Worm (Caenorhabditis elegans) whole organism, young adult: ENCODE measurements around the gene F34H10.4.
A peak's percentile ranks its signal among the peaks of the same experiment; 100 is the strongest.

Source experiments
- B0019.2 ChIP-seq: fragments of 200-800 bp; sonication (Bioruptor generic); conservative IDR thresholded peaks from 2 replicates; pipeline ENCODE4 v1.3.6; 2022; ENCODE audit warnings: missing genetic modification reagents, missing genetic modification characterization, missing compliant biosample characterization
- B0336.3 ChIP-seq: fragments of 200-800 bp; sonication (Bioruptor generic); IDR thresholded peaks from 2 replicates; pipeline ENCODE4 v1.3.6; 2022; ENCODE audit warnings: missing genetic modification characterization, missing compliant biosample characterization
- F23B12.7 ChIP-seq: sonication (generic microtip); optimal IDR thresholded peaks from 2 replicates; lab custom pipeline; 2017; ENCODE audit warnings: missing genetic modification characterization, mild to moderate bottlenecking, missing compliant biosample characterization, antibody characterized with exemption, moderate library complexity; ENCODE audit not compliant: insufficient read depth
- F37B4.10 ChIP-seq: fragments of 200-800 bp; sonication (Bioruptor generic); IDR thresholded peaks from 2 replicates; pipeline ENCODE4 v1.3.6; 2022; ENCODE audit warnings: missing genetic modification characterization, missing compliant biosample characterization
- F52B5.7 ChIP-seq: sonication (generic microtip); optimal IDR thresholded peaks from 2 replicates; lab custom pipeline; 2016; ENCODE audit warnings: mild to moderate bottlenecking, missing genetic modification characterization, missing compliant biosample characterization
- F55B11.4 ChIP-seq: sonication (generic microtip); optimal IDR thresholded peaks from 2 replicates; lab custom pipeline; 2016; ENCODE audit warnings: missing compliant biosample characterization, missing genetic modification characterization, borderline replicate concordance; ENCODE audit not compliant: insufficient read depth
- F57A8.1 ChIP-seq: fragments of 200-800 bp; sonication (Bioruptor generic); optimal IDR thresholded peaks from 2 replicates; lab custom pipeline; 2018; ENCODE audit warnings: mild to moderate bottlenecking, missing genetic modification characterization, moderate library complexity, missing compliant biosample characterization
- K11D2.4 ChIP-seq: fragments of 200-800 bp; sonication (Bioruptor generic); IDR thresholded peaks from 2 replicates; pipeline ENCODE4 v1.3.6; 2022; ENCODE audit warnings: missing genetic modification reagents, missing genetic modification characterization, missing compliant biosample characterization
- K12H6.12 ChIP-seq: fragments of 200-800 bp; sonication (Bioruptor generic); optimal IDR thresholded peaks from 2 replicates; lab custom pipeline; 2018; ENCODE audit warnings: mild to moderate bottlenecking, missing genetic modification characterization, missing compliant biosample characterization
- T07F8.4 ChIP-seq: sonication (generic microtip); optimal IDR thresholded peaks from 2 replicates; lab custom pipeline; 2016; ENCODE audit warnings: mild to moderate bottlenecking, missing genetic modification characterization, moderate library complexity, missing compliant biosample characterization
- T26A5.8 ChIP-seq: sonication (generic microtip); optimal IDR thresholded peaks from 2 replicates; lab custom pipeline; 2016; ENCODE audit warnings: missing genetic modification characterization, missing compliant biosample characterization
- Y79H2A.3 ChIP-seq: fragments of 200-800 bp; sonication (Bioruptor generic); conservative IDR thresholded peaks from 2 replicates; pipeline ENCODE4 v1.3.6; 2022; ENCODE audit warnings: missing genetic modification reagents, missing genetic modification characterization, missing compliant biosample characterization
- akir-1 ChIP-seq: fragments of 200-800 bp; sonication (Bioruptor generic); optimal IDR thresholded peaks from 2 replicates; lab custom pipeline; 2018; ENCODE audit warnings: mild to moderate bottlenecking, missing genetic modification characterization, moderate library complexity, missing compliant biosample characterization
- ama-1 ChIP-seq, 3 experiments: fragments of 150-350 bp in 1 of 3; sonication (generic microtip) in 2 of 3; optimal IDR thresholded peaks; 2 replicates each; lab custom pipeline; 2014 to 2018; ENCODE audit warnings: missing biosample characterization in 2 of 3, missing genetic modification characterization in 2 of 3, missing genetic modification reagents in 2 of 3
- atf-7 ChIP-seq: sonication (generic microtip); optimal IDR thresholded peaks from 2 replicates; lab custom pipeline; 2017; ENCODE audit warnings: mild to moderate bottlenecking, missing genetic modification characterization, missing compliant biosample characterization
- athp-1 ChIP-seq: sonication (generic microtip); optimal IDR thresholded peaks from 2 replicates; lab custom pipeline; 2017; ENCODE audit warnings: mild to moderate bottlenecking, missing genetic modification characterization, missing compliant biosample characterization
- cebp-1 ChIP-seq, 2 experiments: fragments of 200-800 bp in 1 of 2; sonication (Bioruptor generic) in 1 of 2; sonication (generic microtip) in 1 of 2; IDR thresholded peaks in 1 of 2; optimal IDR thresholded peaks in 1 of 2; 2 replicates each; pipeline versions ENCODE4 v1.3.6 to Lab custom; 2017 to 2022; ENCODE audit warnings: missing compliant biosample characterization in 2 of 2, missing genetic modification characterization in 2 of 2, mild to moderate bottlenecking in 1 of 2, missing genetic modification reagents in 1 of 2, moderate library complexity in 1 of 2
- ceh-79 ChIP-seq: sonication (generic microtip); optimal IDR thresholded peaks from 2 replicates; lab custom pipeline; 2017; ENCODE audit warnings: mild to moderate bottlenecking, missing genetic modification characterization, missing compliant biosample characterization
- die-1 ChIP-seq: sonication (generic microtip); optimal IDR thresholded peaks from 2 replicates; lab custom pipeline; 2016; ENCODE audit warnings: missing genotype, mild to moderate bottlenecking, missing genetic modification characterization, missing compliant biosample characterization
- dpff-1 ChIP-seq: sonication (generic microtip); optimal IDR thresholded peaks from 2 replicates; lab custom pipeline; 2017; ENCODE audit warnings: mild to moderate bottlenecking, missing genetic modification characterization, missing compliant biosample characterization
- dpl-1 ChIP-seq: fragments of 150-350 bp; optimal IDR thresholded peaks from 2 replicates; lab custom pipeline; 2014; ENCODE audit warnings: missing biosample characterization, missing genetic modification reagents, missing genetic modification characterization
- ekl-4 ChIP-seq: fragments of 200-800 bp; sonication (Bioruptor generic); IDR thresholded peaks from 2 replicates; pipeline ENCODE4 v1.3.6; 2022; ENCODE audit warnings: missing genetic modification reagents, missing genetic modification characterization, missing compliant biosample characterization
- fkh-3 ChIP-seq: sonication (generic microtip); optimal IDR thresholded peaks from 2 replicates; lab custom pipeline; 2016; ENCODE audit warnings: mild to moderate bottlenecking, missing genetic modification characterization, missing compliant biosample characterization
- him-1 ChIP-seq: sonication (generic microtip); optimal IDR thresholded peaks from 2 replicates; lab custom pipeline; 2016; ENCODE audit warnings: missing genotype, missing genetic modification reagents, missing genetic modification characterization, missing compliant biosample characterization
- hlh-26 ChIP-seq: fragments of 200-800 bp; sonication (Bioruptor generic); conservative IDR thresholded peaks from 2 replicates; pipeline ENCODE4 v1.3.6; 2022; ENCODE audit warnings: missing genetic modification reagents, missing genetic modification characterization, missing compliant biosample characterization
- hsf-1 ChIP-seq: fragments of 200-800 bp; sonication (Bioruptor generic); IDR thresholded peaks from 2 replicates; pipeline ENCODE4 v1.3.6; 2022; ENCODE audit warnings: missing genetic modification reagents, missing genetic modification characterization, missing compliant biosample characterization
- lag-1 ChIP-seq: fragments of 200-800 bp; sonication (Bioruptor generic); IDR thresholded peaks from 2 replicates; pipeline ENCODE4 v1.3.6; 2022; ENCODE audit warnings: missing genetic modification reagents, missing genetic modification characterization, missing compliant biosample characterization
- nhr-179 ChIP-seq: sonication (generic microtip); optimal IDR thresholded peaks from 2 replicates; lab custom pipeline; 2016; ENCODE audit warnings: mild to moderate bottlenecking, missing genetic modification characterization, missing compliant biosample characterization
- nhr-80 ChIP-seq: sonication (generic microtip); optimal IDR thresholded peaks from 2 replicates; lab custom pipeline; 2016; ENCODE audit warnings: missing genetic modification characterization, missing compliant biosample characterization
- nhr-90 ChIP-seq: sonication (generic microtip); optimal IDR thresholded peaks from 2 replicates; lab custom pipeline; 2016; ENCODE audit warnings: missing genotype, mild to moderate bottlenecking, missing genetic modification characterization, missing compliant biosample characterization
- pha-4 ChIP-seq: fragments of 150-350 bp; sonication (generic microtip); optimal IDR thresholded peaks from 2 replicates; lab custom pipeline; 2014; ENCODE audit warnings: missing biosample characterization, missing genetic modification reagents, missing genetic modification characterization
- rcor-1 ChIP-seq: fragments of 200-800 bp; sonication (Bioruptor generic); IDR thresholded peaks from 2 replicates; pipeline ENCODE4 v1.3.6; 2022; ENCODE audit warnings: missing genetic modification reagents, missing genetic modification characterization, missing compliant biosample characterization
- snpc-3.4 ChIP-seq: sonication (generic microtip); optimal IDR thresholded peaks from 2 replicates; lab custom pipeline; 2017; ENCODE audit warnings: missing genetic modification characterization, mild to moderate bottlenecking, missing compliant biosample characterization, antibody characterized with exemption, moderate library complexity, missing genotype, missing genetic modification reagents
- somi-1 ChIP-seq: fragments of 200-800 bp; sonication (Bioruptor generic); optimal IDR thresholded peaks from 2 replicates; lab custom pipeline; 2018; ENCODE audit warnings: mild to moderate bottlenecking, missing genetic modification characterization, missing compliant biosample characterization
- sptf-2 ChIP-seq: fragments of 200-800 bp; sonication (Bioruptor generic); optimal IDR thresholded peaks from 2 replicates; lab custom pipeline; 2018; ENCODE audit warnings: mild to moderate bottlenecking, missing genetic modification characterization, missing compliant biosample characterization
- unc-130 ChIP-seq: sonication (generic microtip); optimal IDR thresholded peaks from 2 replicates; lab custom pipeline; 2016; ENCODE audit warnings: missing genetic modification reagents, missing genetic modification characterization, missing compliant biosample characterization
- ztf-18 ChIP-seq: sonication (generic microtip); optimal IDR thresholded peaks from 2 replicates; lab custom pipeline; 2016; ENCODE audit warnings: missing genotype, mild to moderate bottlenecking, missing genetic modification characterization, missing compliant biosample characterization
- ztf-25 ChIP-seq: fragments of 200-800 bp; sonication (Bioruptor generic); IDR thresholded peaks from 2 replicates; pipeline ENCODE4 v1.3.6; 2022; ENCODE audit warnings: missing genetic modification reagents, missing genetic modification characterization, missing compliant biosample characterization
- ztf-28 ChIP-seq: fragments of 200-800 bp; sonication (Bioruptor generic); IDR thresholded peaks from 2 replicates; pipeline ENCODE4 v1.3.6; 2022; ENCODE audit warnings: missing genetic modification reagents, missing genetic modification characterization, missing compliant biosample characterization
- ztf-3 ChIP-seq: fragments of 200-800 bp; sonication (Bioruptor generic); optimal IDR thresholded peaks from 2 replicates; lab custom pipeline; 2018; ENCODE audit warnings: mild to moderate bottlenecking, missing genetic modification characterization, missing compliant biosample characterization

F34H10.4 gene

ce11 chrX:9637700-9638099 is 10.6 kb upstream of the F34H10.4 start (continued):
- TF ChIP-seq nhr-179 (tag; lab: Kevin White, UChicago), result peak; percentile 67
- no peak for TF ChIP-seq K11D2.4
- TF ChIP-seq ztf-18, result peak; percentile 66
- TF ChIP-seq F23B12.7 (tag; lab: Kevin White, UChicago), result peak; percentile 11
- no peak; the same call in 1 of the 2 replicates for TF ChIP-seq hsf-1
- peak; percentile 60 for TF ChIP-seq F57A8.1 (GFP tag; lab: Kevin White, UChicago)
- peak; percentile 73 for TF ChIP-seq rcor-1 (GFP tag; lab: Robert Waterston, UW)
- TF ChIP-seq unc-130 (GFP tag; lab: Kevin White, UChicago), result no peak
- TF ChIP-seq F37B4.10 (GFP tag; lab: Robert Waterston, UW), result no peak
- TF ChIP-seq B0019.2 (GFP tag; lab: Robert Waterston, UW), result peak; percentile 61; the same call in 1 of the 2 replicates
- TF ChIP-seq F55B11.4 (tag; lab: Kevin White, UChicago), result no peak
- peak; percentile 65 for TF ChIP-seq athp-1 (tag; lab: Kevin White, UChicago)
- peak; percentile 49 for TF ChIP-seq snpc-3.4
- TF ChIP-seq sptf-2 (GFP tag; lab: Kevin White, UChicago), result peak; percentile 72
- peak; percentile 81 for TF ChIP-seq nhr-90 (tag; lab: Kevin White, UChicago)
- peak; percentile 83; the same call in 1 of the 2 replicates for TF ChIP-seq ztf-25 (GFP tag; lab: Robert Waterston, UW)
- peak; percentile 54 for TF ChIP-seq somi-1 (GFP tag; lab: Kevin White, UChicago)
- no peak for TF ChIP-seq ama-1 (optimal IDR thresholded peaks at IDR 0.05; lab: Kevin White, UChicago)
- TF ChIP-seq ama-1 (GFP tag; optimal IDR thresholded peaks at IDR 0.05; lab: Kevin White, UChicago), result peak in 1 of 2 experiments; percentile 95
- TF ChIP-seq die-1 (tag; lab: Kevin White, UChicago), result peak; percentile 90
- no peak for TF ChIP-seq ztf-3 (GFP tag; lab: Kevin White, UChicago)
- no peak for TF ChIP-seq fkh-3
- TF ChIP-seq akir-1 (GFP tag; lab: Kevin White, UChicago), result peak; percentile 55
- TF ChIP-seq dpl-1, result no peak
- no peak for TF ChIP-seq ztf-28
- no peak for TF ChIP-seq lag-1 (GFP tag; lab: Robert Waterston, UW)
- no peak for TF ChIP-seq ekl-4
- TF ChIP-seq him-1 (tag; lab: Kevin White, UChicago), result peak; percentile 91
- peak; percentile 76 for TF ChIP-seq T07F8.4 (tag; lab: Kevin White, UChicago)
- TF ChIP-seq F52B5.7 (tag; lab: Kevin White, UChicago), result peak; percentile 80
- TF ChIP-seq ceh-79 (tag; lab: Kevin White, UChicago), result peak; percentile 65

ce11 chrX:9638825-9639474 is 9.4 kb upstream of the F34H10.4 start:
- TF ChIP-seq cebp-1 (GFP tag; IDR thresholded peaks at IDR 0.05; lab: Robert Waterston, UW), result no peak
- TF ChIP-seq cebp-1 (tag; optimal IDR thresholded peaks at IDR 0.05; lab: Kevin White, UChicago), result peak; percentile 20
- no peak for TF ChIP-seq hlh-26 (GFP tag; lab: Robert Waterston, UW)
- TF ChIP-seq ztf-3 (GFP tag; lab: Kevin White, UChicago), result no peak
- peak; percentile 46 for TF ChIP-seq atf-7 (tag; lab: Kevin White, UChicago)
- no peak for TF ChIP-seq K12H6.12 (tag; lab: Kevin White, UChicago)
- peak; percentile 47 for TF ChIP-seq nhr-80 (tag; lab: Kevin White, UChicago)
- TF ChIP-seq T26A5.8, result no peak
- TF ChIP-seq ekl-4, result no peak
- no peak for TF ChIP-seq dpff-1 (tag; lab: Kevin White, UChicago)
- TF ChIP-seq F37B4.10 (GFP tag; lab: Robert Waterston, UW), result 0 out of 2 replicates have a peak, but pooled peaks have one; percentile 35
- no peak for TF ChIP-seq sptf-2 (GFP tag; lab: Kevin White, UChicago)
- no peak for TF ChIP-seq pha-4 (tag; lab: Kevin White, UChicago)
- TF ChIP-seq B0336.3, result no peak
- no peak for TF ChIP-seq Y79H2A.3 (GFP tag; lab: Robert Waterston, UW)
- TF ChIP-seq ztf-25 (GFP tag; lab: Robert Waterston, UW), result no peak
